Fruit fly (Drosophila melanogaster): ENCODE measurements around the gene CG14151.

The CG14151 gene

DNA sequence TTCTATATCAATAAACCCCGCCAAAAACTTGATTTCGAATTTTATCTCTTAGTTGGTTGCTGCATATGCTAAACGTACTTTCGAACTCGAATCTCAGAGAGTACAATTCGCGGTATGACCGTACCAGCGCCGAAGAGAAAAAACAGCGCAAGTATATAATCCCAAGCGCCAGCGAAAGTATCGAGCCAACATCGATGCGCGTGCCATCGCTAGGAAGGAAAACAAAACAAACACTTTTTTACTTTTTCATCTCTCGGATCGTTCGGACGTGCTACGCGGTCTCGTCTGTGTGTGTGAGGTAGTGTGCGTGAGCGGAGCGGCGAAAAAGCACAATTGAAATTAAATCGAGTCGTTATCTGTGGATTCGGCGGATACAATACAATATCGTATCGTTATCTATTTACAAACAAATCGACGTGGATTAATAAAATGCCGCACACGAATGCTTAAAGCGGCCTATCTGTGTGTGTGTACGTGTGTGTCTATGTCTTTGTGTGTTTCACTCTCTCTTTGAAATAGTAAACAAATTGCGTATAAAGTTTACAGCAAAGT is 36.3 kb upstream of the CG14151 start, which contains the start of gene simj (continued):
- TF ChIP-seq Pdp1 (GFP tag; optimal IDR thresholded peaks at IDR 0.05) (peak; percentile 38 to 55), chinmo (GFP tag; IDR thresholded peaks at IDR 0.05; ENCODE audit: partially characterized antibody) (peak; percentile 96), gem (tag; optimal IDR thresholded peaks at IDR 0.05) (peak; percentile 8), stc (GFP tag; IDR thresholded peaks at IDR 0.05) (no peak; the same call in 1 of the 2 replicates), fu2 (GFP tag; optimal IDR thresholded peaks at IDR 0.05) (peak; percentile 31), YL-1 (GFP tag; optimal IDR thresholded peaks at IDR 0.05) (no peak), B-H1 (GFP tag; IDR thresholded peaks at IDR 0.05) (no peak; the same call in 2 of the 3 replicates), crc (GFP tag; optimal IDR thresholded peaks at IDR 0.05) (no peak), z (GFP tag; IDR thresholded peaks at IDR 0.05) (no peak), cwo (GFP tag; optimal IDR thresholded peaks at IDR 0.05) (no peak), slou (GFP tag; optimal IDR thresholded peaks at IDR 0.05) (no peak), ase (GFP tag; IDR thresholded peaks at IDR 0.05) (peak; percentile 55; the same call in 1 of the 3 replicates), pzg (GFP tag; optimal IDR thresholded peaks at IDR 0.05) (peak; percentile 97), da (GFP tag; optimal IDR thresholded peaks at IDR 0.05) (no peak), CG7556 (GFP tag; optimal IDR thresholded peaks at IDR 0.05) (no peak), sim (GFP tag; IDR thresholded peaks at IDR 0.05) (peak; percentile 36; the same call in 1 of the 2 replicates), bsh (GFP tag; optimal IDR thresholded peaks at IDR 0.05) (peak in 1 of 2 experiments; percentile 26), knrl (GFP tag; IDR thresholded peaks at IDR 0.05; ENCODE audit: partially characterized antibody) (peak; percentile 81), Opbp (GFP tag; IDR thresholded peaks at IDR 0.05; ENCODE audit: partially characterized antibody) (peak; percentile 94), CG34422 (GFP tag; IDR thresholded peaks at IDR 0.05) (peak; percentile 91), CG16863 (GFP tag; optimal IDR thresholded peaks at IDR 0.05) (peak; percentile 73), CG2678 (tag; optimal IDR thresholded peaks at IDR 0.05) (peak; percentile 44), Hmr (GFP tag; optimal IDR thresholded peaks at IDR 0.05) (peak; percentile 68), ap (GFP tag; IDR thresholded peaks at IDR 0.05) (no peak), CG34224 (GFP tag; IDR thresholded peaks at IDR 0.05; ENCODE audit: partially characterized antibody) (peak; percentile 90), CG8765 (GFP tag; IDR thresholded peaks at IDR 0.05) (no peak), Hsf (GFP tag; optimal IDR thresholded peaks at IDR 0.05) (peak; percentile 51), CG10431 (GFP tag; optimal IDR thresholded peaks at IDR 0.05) (no peak), CG13624 (GFP tag; optimal IDR thresholded peaks at IDR 0.05) (peak; percentile 75), CG6654 (GFP tag; optimal IDR thresholded peaks at IDR 0.05) (no peak), CHES-1-like (GFP tag; optimal IDR thresholded peaks at IDR 0.05) (peak; percentile 83), HLH4C (GFP tag; IDR thresholded peaks at IDR 0.05; ENCODE audit: partially characterized antibody) (peak; percentile 72; the same call in 2 of the 3 replicates), Ptx1 (GFP tag; IDR thresholded peaks at IDR 0.05) (no peak), tx (GFP tag; optimal IDR thresholded peaks at IDR 0.05) (peak; percentile 22), CG4730 (GFP tag; IDR thresholded peaks at IDR 0.05) (no peak), sens-2 (GFP tag; IDR thresholded peaks at IDR 0.05) (no peak), CG18476 (GFP tag; optimal IDR thresholded peaks at IDR 0.05) (no peak), Hr3 (GFP tag; optimal IDR thresholded peaks at IDR 0.05) (no peak), jigr1 (GFP tag; IDR thresholded peaks at IDR 0.05) (no peak), NfI (GFP tag; optimal IDR thresholded peaks at IDR 0.05) (peak; percentile 57), CG2199 (GFP tag; IDR thresholded peaks at IDR 0.05) (0 out of 3 replicates have a peak, but pooled peaks have one; percentile 10), CG9817 (tag; optimal IDR thresholded peaks at IDR 0.05) (no peak), CG17912 (GFP tag; optimal IDR thresholded peaks at IDR 0.05) (peak; percentile 16), CrebB (tag; optimal IDR thresholded peaks at IDR 0.05) (peak; percentile 58), run (tag; optimal IDR thresholded peaks at IDR 0.05) (peak; percentile 45), bigmax (GFP tag; optimal IDR thresholded peaks at IDR 0.05) (peak; percentile 67), bab2 (GFP tag; optimal IDR thresholded peaks at IDR 0.05) (no peak), Atf-2 (GFP tag; optimal IDR thresholded peaks at IDR 0.05) (no peak), ranshi (GFP tag; IDR thresholded peaks at IDR 0.05) (peak; percentile 66; the same call in 1 of the 2 replicates), wek (GFP tag; optimal IDR thresholded peaks at IDR 0.05) (peak; percentile 75)
